Worm (Caenorhabditis elegans): Measurements from ENCODE around the gene T07H3.7.
A peak's percentile ranks its signal among the peaks of the same experiment; 100 is the strongest.

Gene T07H3.7

ce11 chrII:1601507-1601906 is 11.8 kb upstream of the T07H3.7 start, which contains the start of gene bath-47:
Gene bath-47 (plus strand): TSS chrII:1601811.
- TF ChIP-seq lin-13 (GFP tag; optimal IDR thresholded peaks at IDR 0.05) (no peak), fos-1 (tag; optimal IDR thresholded peaks at IDR 0.05) (peak; percentile 67), elt-3 (tag; optimal IDR thresholded peaks at IDR 0.05) (no peak), nhr-25 (tag; optimal IDR thresholded peaks at IDR 0.05) (no peak)

ce11 chrII:1600661-1601060 is 10.9 kb upstream of the T07H3.7 start, which contains the start of gene bath-26:
Gene bath-26 (minus strand): TSS chrII:1600761.
- TF ChIP-seq C34F6.9 (tag; optimal IDR thresholded peaks at IDR 0.05) (no peak), nhr-25 (tag; optimal IDR thresholded peaks at IDR 0.05) (no peak), sem-4 (tag; optimal IDR thresholded peaks at IDR 0.05) (no peak), ztf-1 (GFP tag; conservative IDR thresholded peaks at IDR 0.05) (no peak), egl-27 (tag; optimal IDR thresholded peaks at IDR 0.05) (no peak), skn-1 (tag; optimal IDR thresholded peaks at IDR 0.05) (no peak), lsy-2 (tag; optimal IDR thresholded peaks at IDR 0.05) (no peak), unc-39 (tag; optimal IDR thresholded peaks at IDR 0.05) (no peak)

ce11 chrII:1597101-1598088 is 7.7 kb upstream of the T07H3.7 start, which contains the start of gene bath-46:
Gene bath-46 (plus strand): TSS chrII:1597906.
- TF ChIP-seq fos-1 (tag; optimal IDR thresholded peaks at IDR 0.05) (peak; percentile 74), alr-1 (tag; optimal IDR thresholded peaks at IDR 0.05) (no peak), unc-39 (tag; optimal IDR thresholded peaks at IDR 0.05) (no peak), nhr-129 (tag; optimal IDR thresholded peaks at IDR 0.05) (peak; percentile 2)

ce11 chrII:1595137-1595536 is 5.4 kb upstream of the T07H3.7 start, which contains the start of gene clec-20:
Gene clec-20 (minus strand): TSS chrII:1595237.
- no peak for TF ChIP-seq elt-3 (tag; optimal IDR thresholded peaks at IDR 0.05)
- TF ChIP-seq nhr-25 (tag; optimal IDR thresholded peaks at IDR 0.05), result no peak
- TF ChIP-seq ceh-16 (tag; optimal IDR thresholded peaks at IDR 0.05), result no peak
- TF ChIP-seq dmd-4 (tag; optimal IDR thresholded peaks at IDR 0.05), result no peak
- TF ChIP-seq nhr-77 (tag; optimal IDR thresholded peaks at IDR 0.05), result no peak
- no peak for TF ChIP-seq blmp-1 (tag; optimal IDR thresholded peaks at IDR 0.05; ENCODE audit: insufficient read depth)

ce11 chrII:1586305-1586704 is 3.4 kb downstream of the T07H3.7 start, which contains the start of gene T07H3.8:
Gene T07H3.8 (plus strand): TSS chrII:1586605.
- TF ChIP-seq ama-1 (optimal IDR thresholded peaks at IDR 0.05) (no peak), alr-1 (tag; optimal IDR thresholded peaks at IDR 0.05) (no peak), aly-2 (tag; optimal IDR thresholded peaks at IDR 0.05) (no peak), ztf-4 (tag; optimal IDR thresholded peaks at IDR 0.05) (no peak), sem-4 (tag; optimal IDR thresholded peaks at IDR 0.05) (no peak), gmeb-1 (tag; optimal IDR thresholded peaks at IDR 0.05) (no peak), snpc-4 (tag; optimal IDR thresholded peaks at IDR 0.05) (no peak), ztf-11 (tag; optimal IDR thresholded peaks at IDR 0.05) (no peak), nhr-77 (tag; optimal IDR thresholded peaks at IDR 0.05) (no peak), lin-13 (GFP tag; optimal IDR thresholded peaks at IDR 0.05) (no peak), lin-11 (tag; optimal IDR thresholded peaks at IDR 0.05) (no peak), elt-1 (tag; optimal IDR thresholded peaks at IDR 0.05) (no peak), F13H6.1 (tag; optimal IDR thresholded peaks at IDR 0.05) (no peak), fos-1 (tag; optimal IDR thresholded peaks at IDR 0.05) (no peak), Y55F3AM.14 (GFP tag; optimal IDR thresholded peaks at IDR 0.05) (no peak), nhr-10 (tag; optimal IDR thresholded peaks at IDR 0.05) (no peak), nhr-129 (tag; optimal IDR thresholded peaks at IDR 0.05) (no peak), ceh-16 (tag; optimal IDR thresholded peaks at IDR 0.05) (no peak), mbf-1 (tag; optimal IDR thresholded peaks at IDR 0.05) (no peak)

ce11 chrII:1584140-1584539 is 5.6 kb downstream of the T07H3.7 start, which contains the start of gene clec-21:
Gene clec-21 (minus strand): TSS chrII:1584240.
- TF ChIP-seq ztf-11 (tag; optimal IDR thresholded peaks at IDR 0.05) (no peak), nhr-11 (tag; optimal IDR thresholded peaks at IDR 0.05) (no peak), peb-1 (tag; optimal IDR thresholded peaks at IDR 0.05) (no peak)
